Fruit fly (Drosophila melanogaster) whole organism: ENCODE results near the gene AMPdeam.

Experiments used
- CG8478 ChIP-seq: fragments of >200 bp; optimal IDR thresholded peaks from 2 replicates; lab custom pipeline; 2018; ENCODE audit warnings: inconsistent platforms
- Dll ChIP-seq: fragments of >200 bp; optimal IDR thresholded peaks from 2 replicates; lab custom pipeline; 2017
- pan ChIP-seq: fragments of >200 bp; optimal IDR thresholded peaks from 2 replicates; lab custom pipeline; 2017
- psq ChIP-seq: fragments of >200 bp; optimal IDR thresholded peaks from 2 replicates; lab custom pipeline; 2017
- usp ChIP-seq: fragments of >200 bp; optimal IDR thresholded peaks from 2 replicates; lab custom pipeline; 2017; ENCODE audit warnings: missing biosample characterization, missing genetic modification characterization, mixed read lengths

dm6 chrX:13889164-13889672 is 43.6 kb upstream of the AMPdeam start:
- TF ChIP-seq CG8478 (lab: Kevin White, UChicago) = no peak
- no peak for TF ChIP-seq psq (lab: Kevin White, UChicago)
- TF ChIP-seq Dll = no peak
- TF ChIP-seq pan (lab: Kevin White, UChicago) = no peak
- TF ChIP-seq usp (GFP tag; lab: Kevin White, UChicago) = no peak
